Fruit fly (Drosophila melanogaster) whole organism, embryonic: ENCODE data around the gene pigs.

Experiments
- B-H2 ChIP-seq: fragments of 200-800 bp; sonication (Bioruptor generic); optimal IDR thresholded peaks from 2 replicates; lab custom pipeline; 2018; ENCODE audit warnings: missing biosample characterization, mild to moderate bottlenecking, missing genetic modification characterization
- CG10959 ChIP-seq: fragments of 200-800 bp; sonication (Bioruptor generic); IDR thresholded peaks from 2 replicates; pipeline ENCODE4 v1.3.6; 2022; ENCODE audit warnings: missing biosample characterization, missing genetic modification characterization
- CG11456 ChIP-seq: fragments of 200-800 bp; sonication (Bioruptor generic); IDR thresholded peaks from 3 replicates; pipeline ENCODE4 v1.3.6; 2022; ENCODE audit warnings: missing biosample characterization, missing genetic modification characterization
- CG13287 ChIP-seq: fragments of 200-800 bp; sonication (Bioruptor generic); IDR thresholded peaks from 2 replicates; pipeline ENCODE4 v1.3.6; 2022; ENCODE audit warnings: missing biosample characterization, missing genetic modification characterization; ENCODE audit not compliant: partially characterized antibody
- CG16779 ChIP-seq: fragments of 200-800 bp; sonication (Bioruptor generic); IDR thresholded peaks from 2 replicates; pipeline ENCODE4 v1.3.6; 2022; ENCODE audit warnings: missing biosample characterization, missing genetic modification characterization
- CG1832 ChIP-seq: fragments of 200-800 bp; sonication (Bioruptor generic); optimal IDR thresholded peaks from 2 replicates; lab custom pipeline; 2017; ENCODE audit warnings: missing biosample characterization, mild to moderate bottlenecking, missing genetic modification characterization, inconsistent platforms
- CG2199 ChIP-seq: fragments of 200-800 bp; sonication (Bioruptor generic); IDR thresholded peaks from 3 replicates; pipeline ENCODE4 v1.3.6; 2022; ENCODE audit warnings: missing biosample characterization, missing genetic modification characterization
- CG33213 ChIP-seq: fragments of 200-800 bp; sonication (Bioruptor generic); optimal IDR thresholded peaks from 3 replicates; lab custom pipeline; 2016; ENCODE audit warnings: missing biosample characterization, missing genetic modification characterization
- CG4328 ChIP-seq: fragments of 200-800 bp; sonication (Bioruptor generic); optimal IDR thresholded peaks from 3 replicates; lab custom pipeline; 2017; ENCODE audit warnings: missing biosample characterization, missing genetic modification reagents, missing genetic modification characterization
- CG5180 ChIP-seq: fragments of 200-800 bp; sonication (Bioruptor generic); optimal IDR thresholded peaks from 3 replicates; lab custom pipeline; 2017; ENCODE audit warnings: missing biosample characterization, missing genetic modification characterization, mild to moderate bottlenecking, moderate library complexity, missing genetic modification reagents
- CG6254 ChIP-seq: fragments of 200-800 bp; sonication (Bioruptor generic); optimal IDR thresholded peaks from 3 replicates; lab custom pipeline; 2017; ENCODE audit warnings: mild to moderate bottlenecking, missing biosample characterization, missing genetic modification reagents, missing genetic modification characterization
- CG6854 ChIP-seq: fragments of 200-800 bp; sonication (Bioruptor generic); optimal IDR thresholded peaks from 3 replicates; lab custom pipeline; 2017; ENCODE audit warnings: missing biosample characterization, mild to moderate bottlenecking, missing genetic modification characterization
- CG7928 ChIP-seq: fragments of 200-800 bp; sonication (Bioruptor generic); optimal IDR thresholded peaks from 2 replicates; lab custom pipeline; 2017; ENCODE audit warnings: missing biosample characterization, mild to moderate bottlenecking, missing genetic modification characterization
- CG7987 ChIP-seq: fragments of 200-800 bp; sonication (Bioruptor generic); optimal IDR thresholded peaks from 2 replicates; lab custom pipeline; 2018; ENCODE audit warnings: missing biosample characterization, mild to moderate bottlenecking, missing genetic modification characterization, moderate library complexity
- CG8089 ChIP-seq: fragments of 200-800 bp; sonication (Bioruptor generic); optimal IDR thresholded peaks from 3 replicates; lab custom pipeline; 2016; ENCODE audit warnings: missing biosample characterization, missing genetic modification characterization
- Dbx ChIP-seq: fragments of 200-800 bp; sonication (Bioruptor generic); IDR thresholded peaks from 3 replicates; pipeline ENCODE4 v1.3.6; 2022; ENCODE audit warnings: missing biosample characterization, missing genetic modification characterization
- Gug ChIP-seq: fragments of 200-800 bp; sonication (Bioruptor generic); IDR thresholded peaks from 4 replicates; pipeline ENCODE4 v1.3.6; 2022; ENCODE audit warnings: missing biosample characterization, missing genetic modification characterization
- H15 ChIP-seq: fragments of 200-800 bp; sonication (Bioruptor generic); IDR thresholded peaks from 3 replicates; pipeline ENCODE4 v1.3.6; 2022; ENCODE audit warnings: missing biosample characterization, missing genetic modification characterization
- H2.0 ChIP-seq: fragments of 200-800 bp; sonication (Bioruptor generic); IDR thresholded peaks from 2 replicates; pipeline ENCODE4 v1.3.6; 2022; ENCODE audit warnings: missing biosample characterization, missing genetic modification characterization
- HmgD ChIP-seq: fragments of 200-800 bp; sonication (Bioruptor generic); optimal IDR thresholded peaks from 3 replicates; lab custom pipeline; 2016; ENCODE audit warnings: missing biosample characterization, missing genetic modification characterization
- Hr39 ChIP-seq: fragments of >200 bp; optimal IDR thresholded peaks from 2 replicates; lab custom pipeline; 2017
- Lhr ChIP-seq: fragments of 200-800 bp; sonication (Bioruptor generic); optimal IDR thresholded peaks from 3 replicates; lab custom pipeline; 2017; ENCODE audit warnings: mild to moderate bottlenecking, missing biosample characterization, missing genetic modification reagents, missing genetic modification characterization
- Mad ChIP-seq: fragments of 200-800 bp; sonication (Bioruptor generic); optimal IDR thresholded peaks from 2 replicates; lab custom pipeline; 2016; ENCODE audit warnings: missing biosample characterization, missing genetic modification characterization
- Pdp1 ChIP-seq, 2 experiments: fragments of 200-800 bp; sonication (Bioruptor generic); optimal IDR thresholded peaks; 3 replicates each; lab custom pipeline; 2016; ENCODE audit warnings: missing biosample characterization in 2 of 2, missing genetic modification characterization in 2 of 2, mild to moderate bottlenecking in 1 of 2, moderate library complexity in 1 of 2
- Ssrp ChIP-seq: fragments of 200-800 bp; sonication (Bioruptor generic); optimal IDR thresholded peaks from 2 replicates; lab custom pipeline; 2018; ENCODE audit warnings: missing biosample characterization, mild to moderate bottlenecking, missing genetic modification characterization, moderate library complexity
- amos ChIP-seq: fragments of 200-800 bp; sonication (Bioruptor generic); IDR thresholded peaks from 2 replicates; pipeline ENCODE4 v1.3.6; 2022; ENCODE audit warnings: missing biosample characterization, missing genetic modification characterization; ENCODE audit not compliant: partially characterized antibody
- bab2 ChIP-seq: fragments of 200-800 bp; sonication (Bioruptor generic); optimal IDR thresholded peaks from 2 replicates; lab custom pipeline; 2016; ENCODE audit warnings: missing biosample characterization, missing genetic modification characterization
- btn ChIP-seq: fragments of 200-800 bp; sonication (Bioruptor generic); optimal IDR thresholded peaks from 2 replicates; lab custom pipeline; 2016; ENCODE audit warnings: missing biosample characterization, missing genetic modification characterization
- cas ChIP-seq: fragments of 200-800 bp; sonication (Bioruptor generic); IDR thresholded peaks from 2 replicates; pipeline ENCODE4 v1.3.6; 2022; ENCODE audit warnings: missing biosample characterization, missing genetic modification characterization
- chinmo ChIP-seq: fragments of 200-800 bp; sonication (Bioruptor generic); IDR thresholded peaks from 4 replicates; pipeline ENCODE4 v1.3.6; 2022; ENCODE audit warnings: missing biosample characterization, missing genetic modification characterization; ENCODE audit not compliant: partially characterized antibody
- chn ChIP-seq: fragments of 200-800 bp; sonication (Bioruptor generic); optimal IDR thresholded peaks from 2 replicates; lab custom pipeline; 2016; ENCODE audit warnings: missing biosample characterization, missing genetic modification characterization
- esg ChIP-seq: fragments of 200-800 bp; sonication (Bioruptor generic); conservative IDR thresholded peaks from 2 replicates; pipeline ENCODE4 v1.3.6; 2022; ENCODE audit warnings: missing biosample characterization, missing genetic modification characterization
- ewg ChIP-seq: fragments of 200-800 bp; sonication (Bioruptor generic); optimal IDR thresholded peaks from 3 replicates; lab custom pipeline; 2017; ENCODE audit warnings: mild to moderate bottlenecking, missing biosample characterization, missing genetic modification reagents, missing genetic modification characterization
- gro ChIP-seq: fragments of 200-800 bp; sonication (Bioruptor generic); optimal IDR thresholded peaks from 2 replicates; lab custom pipeline; 2016; ENCODE audit warnings: missing biosample characterization, missing genetic modification characterization
- h ChIP-seq: fragments of >200 bp; optimal IDR thresholded peaks from 2 replicates; lab custom pipeline; 2017
- hkb ChIP-seq, 2 experiments: fragments of 200-800 bp in 1 of 2; fragments of >200 bp in 1 of 2; sonication (Bioruptor generic) in 1 of 2; IDR thresholded peaks in 1 of 2; optimal IDR thresholded peaks in 1 of 2; 2 replicates each; pipeline versions ENCODE4 v1.3.6 to Lab custom; 2017 to 2022; ENCODE audit warnings: missing biosample characterization in 1 of 2, missing genetic modification characterization in 1 of 2
- insv ChIP-seq, 2 experiments: fragments of 200-800 bp; sonication (Bioruptor generic); optimal IDR thresholded peaks; 3 replicates each; lab custom pipeline; 2016 to 2018; ENCODE audit warnings: missing biosample characterization in 2 of 2, missing genetic modification characterization in 2 of 2
- lola ChIP-seq, 3 experiments: fragments of >200 bp in 2 of 3; fragments of 200-800 bp in 1 of 3; sonication (Bioruptor generic) in 1 of 3; optimal IDR thresholded peaks; 2 replicates each; lab custom pipeline; 2017 to 2019; ENCODE audit warnings: missing biosample characterization in 3 of 3, missing genetic modification characterization in 3 of 3, mild to moderate bottlenecking in 1 of 3, moderate library complexity in 1 of 3
- lov ChIP-seq, 2 experiments: fragments of 200-800 bp in 1 of 2; fragments of >200 bp in 1 of 2; sonication (Bioruptor generic) in 1 of 2; IDR thresholded peaks in 1 of 2; optimal IDR thresholded peaks in 1 of 2; 2 replicates in 1 of 2; 3 replicates in 1 of 2; pipeline versions ENCODE4 v1.3.6 to Lab custom; 2017 to 2022; ENCODE audit warnings: missing biosample characterization in 1 of 2, missing genetic modification characterization in 1 of 2
- luna ChIP-seq: fragments of 200-800 bp; sonication (Bioruptor generic); optimal IDR thresholded peaks from 2 replicates; lab custom pipeline; 2016; ENCODE audit warnings: missing biosample characterization, missing genetic modification characterization
- sc ChIP-seq, 3 experiments: fragments of >200 bp in 2 of 3; fragments of 200-800 bp in 1 of 3; sonication (Bioruptor generic) in 1 of 3; optimal IDR thresholded peaks; 2 replicates in 2 of 3; 3 replicates in 1 of 3; lab custom pipeline; 2017; ENCODE audit warnings: mild to moderate bottlenecking in 1 of 3, missing biosample characterization in 1 of 3, missing genetic modification characterization in 1 of 3, missing genetic modification reagents in 1 of 3
- schlank ChIP-seq: fragments of 200-800 bp; sonication (Bioruptor generic); optimal IDR thresholded peaks from 2 replicates; lab custom pipeline; 2018; ENCODE audit warnings: missing biosample characterization, mild to moderate bottlenecking, missing genetic modification characterization
- sens ChIP-seq: fragments of 200-800 bp; sonication (Bioruptor generic); peaks from one replicate; lab custom pipeline; 2016; ENCODE audit warnings: missing biosample characterization, missing genetic modification characterization
- sim ChIP-seq: fragments of 200-800 bp; sonication (Bioruptor generic); IDR thresholded peaks from 2 replicates; pipeline ENCODE4 v1.3.6; 2022; ENCODE audit warnings: missing biosample characterization, missing genetic modification characterization
- sr ChIP-seq: fragments of 200-800 bp; sonication (Bioruptor generic); IDR thresholded peaks from 3 replicates; pipeline ENCODE4 v1.3.6; 2022; ENCODE audit warnings: missing biosample characterization, missing genetic modification characterization
- stc ChIP-seq: fragments of 200-800 bp; sonication (Bioruptor generic); IDR thresholded peaks from 2 replicates; pipeline ENCODE4 v1.3.6; 2022; ENCODE audit warnings: missing biosample characterization, missing genetic modification characterization
- stwl ChIP-seq: fragments of 200-800 bp; sonication (Bioruptor generic); optimal IDR thresholded peaks from 3 replicates; lab custom pipeline; 2018; ENCODE audit warnings: missing biosample characterization, mild to moderate bottlenecking, missing genetic modification characterization, moderate library complexity
- toy ChIP-seq: fragments of 200-800 bp; sonication (Bioruptor generic); IDR thresholded peaks from 2 replicates; pipeline ENCODE4 v1.3.6; 2022; ENCODE audit warnings: missing biosample characterization, missing genetic modification characterization

The pigs gene

DNA sequence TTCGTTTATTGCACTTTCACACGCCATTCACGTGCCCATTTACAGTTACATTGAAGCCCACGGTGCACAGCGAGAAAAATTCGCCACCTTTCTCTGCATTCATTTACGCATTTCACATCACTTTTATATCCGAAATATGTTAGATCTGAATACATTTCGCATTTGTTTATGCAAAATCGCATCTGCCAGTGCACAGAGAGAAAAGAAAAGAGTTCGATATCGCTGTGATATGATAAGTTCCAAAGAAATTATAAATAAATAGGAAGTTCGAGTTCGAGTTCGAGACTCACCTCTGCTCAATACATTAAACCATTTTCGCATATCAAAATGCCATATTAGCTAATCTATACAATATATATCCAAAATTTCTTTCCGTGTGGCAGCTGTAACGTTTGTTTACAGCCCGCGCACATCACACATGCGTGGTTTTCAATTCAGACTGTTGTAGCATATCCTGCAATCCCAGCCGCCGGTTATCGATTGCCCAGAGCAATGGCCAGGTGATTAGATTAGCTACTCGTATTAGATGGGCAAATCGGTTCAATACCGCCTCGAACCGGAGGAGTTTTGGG lies 56.2 kb downstream of the pigs start (continued):
- peak; percentile 40 for TF ChIP-seq CG7987 (GFP tag; lab: Kevin White, UChicago)
- no peak for TF ChIP-seq CG1832 (GFP tag; lab: Kevin White, UChicago)
- no peak for TF ChIP-seq sr
- peak; percentile 66 for TF ChIP-seq btn (GFP tag; lab: Kevin White, UChicago)
- TF ChIP-seq CG2199 (GFP tag; lab: Robert Waterston, UW), result no peak
- no peak for TF ChIP-seq sc (optimal IDR thresholded peaks at IDR 0.05; lab: Kevin White, UChicago)
- TF ChIP-seq sc (GFP tag; optimal IDR thresholded peaks at IDR 0.05; lab: Kevin White, UChicago), result peak; percentile 67
- peak; percentile 68 for TF ChIP-seq CG8089 (GFP tag; lab: Kevin White, UChicago)
- TF ChIP-seq amos (GFP tag; lab: Robert Waterston, UW), result no peak
- TF ChIP-seq bab2 (GFP tag; lab: Kevin White, UChicago), result peak; percentile 77
- peak; percentile 62 for TF ChIP-seq CG7928 (GFP tag; lab: Kevin White, UChicago)
- TF ChIP-seq schlank (tag; lab: Kevin White, UChicago), result peak; percentile 70
- TF ChIP-seq CG10959 (GFP tag; lab: Robert Waterston, UW), result peak; percentile 51; the same call in 1 of the 2 replicates
- TF ChIP-seq CG33213 (GFP tag; lab: Kevin White, UChicago), result peak; percentile 78
- peak; percentile 47 for TF ChIP-seq CG6254 (GFP tag; lab: Kevin White, UChicago)
- peak; percentile 77 for TF ChIP-seq stc (GFP tag; lab: Robert Waterston, UW)
- peak; percentile 40 for TF ChIP-seq Lhr (GFP tag; lab: Kevin White, UChicago)
- peak; percentile 69 for TF ChIP-seq CG4328
- TF ChIP-seq luna (GFP tag; lab: Kevin White, UChicago), result peak; percentile 39
- no peak for TF ChIP-seq CG13287
- peak; percentile 44; the same call in 1 of the 2 replicates for TF ChIP-seq cas (GFP tag; lab: Robert Waterston, UW)
- peak; percentile 17 for TF ChIP-seq B-H2
- TF ChIP-seq lola (GFP tag; optimal IDR thresholded peaks at IDR 0.05; lab: Kevin White, UChicago), result peak in 1 of 3 experiments; percentile 61
- TF ChIP-seq CG6854 (GFP tag; lab: Kevin White, UChicago), result peak; percentile 81
- TF ChIP-seq Mad (GFP tag; lab: Kevin White, UChicago), result peak; percentile 78
- peak; percentile 74 for TF ChIP-seq Ssrp (tag; lab: Kevin White, UChicago)
- no peak for TF ChIP-seq chinmo (GFP tag; lab: Robert Waterston, UW)
- peak; percentile 12 for TF ChIP-seq HmgD (GFP tag; lab: Kevin White, UChicago)
- no peak for TF ChIP-seq stwl (tag; lab: Kevin White, UChicago)
- TF ChIP-seq H15 (GFP tag; lab: Robert Waterston, UW), result peak; percentile 65; the same call in 2 of the 3 replicates
- peak; percentile 70 to 89 for TF ChIP-seq Pdp1 (GFP tag; optimal IDR thresholded peaks at IDR 0.05; lab: Kevin White, UChicago)
- no peak for TF ChIP-seq h (lab: Kevin White, UChicago)
- TF ChIP-seq CG5180 (GFP tag; lab: Kevin White, UChicago), result peak; percentile 73
- TF ChIP-seq lov (optimal IDR thresholded peaks at IDR 0.05; lab: Kevin White, UChicago), result no peak
- 0 out of 3 replicates have a peak, but pooled peaks have one; percentile 45 for TF ChIP-seq lov (GFP tag; IDR thresholded peaks at IDR 0.05; lab: Robert Waterston, UW)
- TF ChIP-seq CG11456 (GFP tag; lab: Robert Waterston, UW), result peak; percentile 75; the same call in 2 of the 3 replicates
- peak; percentile 96 for TF ChIP-seq sens (GFP tag; lab: Kevin White, UChicago)
- TF ChIP-seq Gug (GFP tag; lab: Robert Waterston, UW), result peak; percentile 72
- no peak for TF ChIP-seq Hr39
- peak; percentile 71 for TF ChIP-seq H2.0 (GFP tag; lab: Robert Waterston, UW)
- 0 out of 2 replicates have a peak, but pooled peaks have one; percentile 29 for TF ChIP-seq toy
- peak; percentile 87 for TF ChIP-seq gro (GFP tag; lab: Kevin White, UChicago)
- no peak for TF ChIP-seq hkb (optimal IDR thresholded peaks at IDR 0.05; lab: Kevin White, UChicago)
- peak; percentile 88 for TF ChIP-seq hkb (GFP tag; IDR thresholded peaks at IDR 0.05; lab: Robert Waterston, UW)
- no peak for TF ChIP-seq CG16779
- 0 out of 2 replicates have a peak, but pooled peaks have one; percentile 17 for TF ChIP-seq sim
- TF ChIP-seq Dbx, result peak; percentile 75
- peak; percentile 85 for TF ChIP-seq esg (GFP tag; lab: Robert Waterston, UW)
- TF ChIP-seq chn, result peak; percentile 79
- TF ChIP-seq ewg (GFP tag; lab: Kevin White, UChicago), result peak; percentile 82
- TF ChIP-seq insv (GFP tag; optimal IDR thresholded peaks at IDR 0.05; lab: Kevin White, UChicago), result peak in 1 of 2 experiments; percentile 29
